Worm (Caenorhabditis elegans): Measurements from ENCODE around the gene T14G12.12.

- no peak for TF ChIP-seq flt-1 (GFP tag; IDR thresholded peaks at IDR 0.05)
- TF ChIP-seq T22C8.4 (GFP tag; IDR thresholded peaks at IDR 0.05), result no peak
- no peak for TF ChIP-seq klf-2 (GFP tag; conservative IDR thresholded peaks at IDR 0.05)
- TF ChIP-seq ref-1 (GFP tag; conservative IDR thresholded peaks at IDR 0.05), result no peak
Observed at ce11 chrX:3751370-3751769, 6.9 kb downstream of the T14G12.12 start.
